Worm (Caenorhabditis elegans): ENCODE measurements around the gene F15B10.3.
A peak's percentile ranks its signal among the peaks of the same experiment; 100 is the strongest.

The F15B10.3 gene

DNA sequence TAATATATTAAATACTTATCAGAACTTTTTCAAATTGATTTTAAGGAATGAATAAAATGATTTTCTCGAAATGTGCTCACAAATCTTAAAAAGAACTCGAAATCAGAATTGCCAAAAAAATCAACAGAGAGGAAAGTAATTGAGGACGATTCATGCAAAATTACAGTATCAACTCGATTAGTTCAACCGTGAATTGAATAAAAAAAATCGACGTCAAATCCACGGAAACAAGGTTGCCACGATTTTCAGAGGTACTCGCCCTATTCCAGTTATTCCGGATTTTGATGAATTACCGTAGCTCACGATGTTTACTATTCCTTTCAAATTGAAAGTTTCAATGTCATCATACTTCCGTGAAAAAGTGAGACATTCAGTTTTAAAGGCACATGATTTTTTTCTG is at the start of gene F15B10.3:
Gene F15B10.3, plus strand, starts transcription at position 301 of the 400 bp plus-strand sequence.
- TF ChIP-seq B0310.2 (tag; optimal IDR thresholded peaks at IDR 0.05) = no peak
- no peak for TF ChIP-seq sea-1 (GFP tag; conservative IDR thresholded peaks at IDR 0.05)
- TF ChIP-seq F13C5.2 (tag; optimal IDR thresholded peaks at IDR 0.05) = no peak
- TF ChIP-seq ets-7 (tag; optimal IDR thresholded peaks at IDR 0.05) = no peak
- no peak for TF ChIP-seq ama-1 (optimal IDR thresholded peaks at IDR 0.05)
- no peak for TF ChIP-seq scrt-1 (GFP tag; IDR thresholded peaks at IDR 0.05)
- TF ChIP-seq pes-1 (GFP tag; IDR thresholded peaks at IDR 0.05) = no peak
- no peak for TF ChIP-seq flt-1 (GFP tag; IDR thresholded peaks at IDR 0.05)
- no peak for TF ChIP-seq aly-1 (tag; optimal IDR thresholded peaks at IDR 0.05)
- TF ChIP-seq hmg-4 (GFP tag; optimal IDR thresholded peaks at IDR 0.05) = no peak
- TF ChIP-seq ceh-36 (tag; optimal IDR thresholded peaks at IDR 0.05) = no peak
- TF ChIP-seq ceh-13 (GFP tag; optimal IDR thresholded peaks at IDR 0.05) = no peak
- TF ChIP-seq hnd-1 (tag; optimal IDR thresholded peaks at IDR 0.05) = no peak
- no peak for TF ChIP-seq hmbx-1 (tag; optimal IDR thresholded peaks at IDR 0.05)
- TF ChIP-seq tbx-11 (GFP tag; IDR thresholded peaks at IDR 0.05) = no peak
- TF ChIP-seq tra-4 (tag; optimal IDR thresholded peaks at IDR 0.05) = no peak

DNA sequence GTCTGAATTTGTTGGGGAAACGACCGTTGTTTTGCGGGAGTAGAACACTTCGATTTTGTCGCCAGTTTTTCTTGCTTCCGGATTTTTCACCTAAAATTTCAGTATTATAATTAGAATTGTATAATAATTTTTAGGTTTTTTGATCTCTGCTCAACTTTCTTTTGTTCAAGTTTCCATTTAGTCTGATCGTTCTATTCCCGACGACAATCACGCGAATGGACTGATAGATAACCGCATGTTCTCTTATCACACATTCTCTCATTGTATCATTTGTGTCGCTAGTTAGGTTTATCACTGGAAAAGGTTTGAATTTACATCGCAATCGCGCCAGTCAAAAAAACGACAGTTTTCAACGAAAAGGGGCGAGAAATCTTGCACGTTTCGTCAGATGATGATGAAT is 47.6 kb upstream of the F15B10.3 start:
- TF ChIP-seq ets-7 (tag; optimal IDR thresholded peaks at IDR 0.05) (no peak), sea-1 (GFP tag; conservative IDR thresholded peaks at IDR 0.05) (no peak), hmbx-1 (tag; optimal IDR thresholded peaks at IDR 0.05) (no peak)

DNA sequence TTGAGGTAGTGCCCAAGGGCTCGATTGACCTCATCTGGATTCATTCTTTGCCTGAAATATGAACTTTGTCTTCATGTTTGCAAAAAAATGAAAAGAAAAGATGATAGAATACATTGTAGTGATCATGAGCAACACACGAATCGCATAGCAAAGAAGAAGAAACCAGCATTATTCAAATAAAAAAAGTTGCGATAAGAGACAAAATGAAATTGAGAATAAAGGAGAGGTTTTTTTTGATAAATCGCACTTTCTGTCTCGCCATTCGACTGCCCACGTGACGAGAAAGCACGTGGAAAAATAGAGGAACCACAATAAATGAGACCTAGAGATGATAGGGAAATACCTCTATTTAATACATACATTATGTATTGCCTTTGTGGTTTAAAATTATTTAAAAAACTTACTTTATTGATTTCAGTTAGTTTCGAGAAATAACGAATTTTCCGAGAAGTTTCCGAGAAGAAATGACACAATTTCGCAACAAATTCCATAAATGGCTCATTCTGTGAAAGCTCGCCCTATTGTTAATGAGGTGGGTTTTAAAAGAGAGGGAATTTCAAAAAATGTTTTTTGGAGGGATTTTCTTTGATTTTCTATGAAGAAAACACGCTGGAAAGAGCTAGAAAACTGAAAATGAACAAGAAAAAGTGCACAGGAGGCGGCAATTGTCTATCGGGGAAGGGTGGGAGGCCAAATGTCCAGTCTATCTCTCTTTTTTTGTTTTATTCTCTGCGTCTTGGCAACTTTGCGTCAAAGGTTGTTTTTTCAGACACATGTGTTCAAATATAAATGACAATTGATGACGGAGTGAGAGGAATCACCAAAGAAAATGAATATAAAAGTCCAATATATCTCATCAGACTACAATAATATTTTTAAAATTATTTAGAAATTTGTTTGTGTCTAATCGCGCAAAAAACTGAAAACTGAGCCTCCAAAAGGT is 46.8 kb upstream of the F15B10.3 start, which contains the start of gene paqr-1:
Gene paqr-1, minus strand, starts transcription at position 51 of the 943 bp plus-strand sequence.
- no peak for TF ChIP-seq ets-7 (tag; optimal IDR thresholded peaks at IDR 0.05)
- TF ChIP-seq F13C5.2 (tag; optimal IDR thresholded peaks at IDR 0.05) = no peak
- no peak for TF ChIP-seq scrt-1 (GFP tag; IDR thresholded peaks at IDR 0.05)
- no peak for TF ChIP-seq ceh-36 (tag; optimal IDR thresholded peaks at IDR 0.05)
- no peak for TF ChIP-seq hnd-1 (tag; optimal IDR thresholded peaks at IDR 0.05)
- no peak for TF ChIP-seq ceh-13 (GFP tag; optimal IDR thresholded peaks at IDR 0.05)
- no peak for TF ChIP-seq aly-1 (tag; optimal IDR thresholded peaks at IDR 0.05)
- TF ChIP-seq B0310.2 (tag; optimal IDR thresholded peaks at IDR 0.05) = no peak
- no peak for TF ChIP-seq hmg-4 (GFP tag; optimal IDR thresholded peaks at IDR 0.05)
- no peak for TF ChIP-seq tbx-37 (GFP tag; conservative IDR thresholded peaks at IDR 0.05)
- TF ChIP-seq flt-1 (GFP tag; IDR thresholded peaks at IDR 0.05) = no peak
- no peak for TF ChIP-seq hmbx-1 (tag; optimal IDR thresholded peaks at IDR 0.05)
- no peak for TF ChIP-seq pes-1 (GFP tag; IDR thresholded peaks at IDR 0.05)
- TF ChIP-seq sea-1 (GFP tag; conservative IDR thresholded peaks at IDR 0.05) = no peak
- TF ChIP-seq tbx-11 (GFP tag; IDR thresholded peaks at IDR 0.05) = no peak
- no peak for TF ChIP-seq ama-1 (optimal IDR thresholded peaks at IDR 0.05)
- TF ChIP-seq tra-4 (tag; optimal IDR thresholded peaks at IDR 0.05) = no peak

DNA sequence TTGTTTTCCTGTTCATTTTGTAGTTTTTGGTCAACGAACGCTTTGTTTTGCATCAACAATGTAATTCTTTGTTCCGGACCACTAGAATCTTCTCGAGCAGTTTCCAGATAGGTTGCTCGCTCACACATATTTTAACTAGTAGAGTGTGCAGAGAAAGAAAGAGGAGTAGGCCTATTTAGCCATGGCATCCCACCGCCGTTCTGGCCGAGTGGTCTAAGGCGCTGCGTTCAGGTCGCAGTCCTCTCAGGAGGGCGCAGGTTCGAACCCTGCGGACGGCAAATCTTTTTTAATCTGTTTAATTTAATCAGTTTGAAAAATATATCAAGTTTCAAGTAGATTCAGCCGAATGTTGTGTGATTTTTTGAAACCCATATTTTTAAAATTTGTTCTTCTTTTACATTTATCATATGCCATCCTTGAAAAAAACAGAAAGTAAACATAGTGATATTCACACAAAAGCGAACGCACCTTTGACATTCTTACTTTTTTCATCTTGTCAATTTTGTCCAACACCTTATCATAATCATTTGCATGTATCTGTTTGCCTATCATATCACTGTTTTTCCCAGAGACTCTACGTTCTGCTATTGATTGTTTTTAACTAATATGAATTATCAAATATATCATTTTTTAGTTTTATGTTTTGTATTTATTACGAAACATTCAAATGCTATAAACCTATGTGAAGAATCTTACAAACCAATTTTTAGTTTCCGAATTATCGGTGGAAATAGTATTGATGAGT is 45.7 kb upstream of the F15B10.3 start, which contains the start of gene try-3:
Gene try-3, plus strand, starts transcription at position 532 of the 745 bp plus-strand sequence.
- TF ChIP-seq ets-7 (tag; optimal IDR thresholded peaks at IDR 0.05) = peak; percentile 66
- peak; percentile 88 for TF ChIP-seq pes-1 (GFP tag; IDR thresholded peaks at IDR 0.05)
- TF ChIP-seq hmg-4 (GFP tag; optimal IDR thresholded peaks at IDR 0.05) = no peak
- TF ChIP-seq F13C5.2 (tag; optimal IDR thresholded peaks at IDR 0.05) = peak; percentile 57
- TF ChIP-seq ama-1 (optimal IDR thresholded peaks at IDR 0.05) = no peak
- TF ChIP-seq ceh-36 (tag; optimal IDR thresholded peaks at IDR 0.05) = peak; percentile 83
- TF ChIP-seq tbx-11 (GFP tag; IDR thresholded peaks at IDR 0.05) = peak; percentile 81
- peak; percentile 80 for TF ChIP-seq scrt-1 (GFP tag; IDR thresholded peaks at IDR 0.05)
- peak; percentile 86 for TF ChIP-seq flt-1 (GFP tag; IDR thresholded peaks at IDR 0.05)
- peak; percentile 49 for TF ChIP-seq tra-4 (tag; optimal IDR thresholded peaks at IDR 0.05)
- TF ChIP-seq B0310.2 (tag; optimal IDR thresholded peaks at IDR 0.05) = peak; percentile 34
- peak; percentile 75 for TF ChIP-seq tbx-37 (GFP tag; conservative IDR thresholded peaks at IDR 0.05)
- TF ChIP-seq hmbx-1 (tag; optimal IDR thresholded peaks at IDR 0.05) = no peak
- TF ChIP-seq aly-1 (tag; optimal IDR thresholded peaks at IDR 0.05) = peak; percentile 71
- TF ChIP-seq hnd-1 (tag; optimal IDR thresholded peaks at IDR 0.05) = peak; percentile 46
- peak; percentile 67 for TF ChIP-seq ceh-13 (GFP tag; optimal IDR thresholded peaks at IDR 0.05)
- TF ChIP-seq sea-1 (GFP tag; conservative IDR thresholded peaks at IDR 0.05) = peak; percentile 87

DNA sequence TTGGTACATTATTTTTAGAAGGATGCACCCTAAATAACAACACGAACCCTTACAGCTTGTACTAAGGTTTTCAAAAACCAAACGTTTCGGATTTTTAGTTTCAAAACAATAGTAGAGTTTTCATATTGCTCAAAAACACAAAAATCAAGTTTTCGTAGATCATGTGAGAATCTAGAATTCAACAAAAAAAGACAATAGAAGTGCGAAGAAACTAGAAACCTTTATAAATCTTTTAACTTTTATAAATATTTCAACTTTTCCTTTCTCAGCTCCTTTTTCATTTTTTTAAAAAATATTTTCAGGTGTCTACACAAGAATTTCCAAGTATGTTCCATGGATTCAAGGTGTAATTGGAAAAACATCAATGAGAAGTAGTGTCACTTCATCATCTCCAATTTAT is 42.0 kb upstream of the F15B10.3 start, which contains the start of gene best-9:
Gene best-9, plus strand, starts transcription at position 301 of the 400 bp plus-strand sequence.
- TF ChIP-seq tra-4 (tag; optimal IDR thresholded peaks at IDR 0.05) (no peak), pes-1 (GFP tag; IDR thresholded peaks at IDR 0.05) (no peak), ceh-36 (tag; optimal IDR thresholded peaks at IDR 0.05) (no peak), flt-1 (GFP tag; IDR thresholded peaks at IDR 0.05) (no peak), B0310.2 (tag; optimal IDR thresholded peaks at IDR 0.05) (no peak), hmbx-1 (tag; optimal IDR thresholded peaks at IDR 0.05) (no peak), F13C5.2 (tag; optimal IDR thresholded peaks at IDR 0.05) (no peak), tbx-11 (GFP tag; IDR thresholded peaks at IDR 0.05) (no peak), aly-1 (tag; optimal IDR thresholded peaks at IDR 0.05) (no peak), sea-1 (GFP tag; conservative IDR thresholded peaks at IDR 0.05) (no peak), tbx-37 (GFP tag; conservative IDR thresholded peaks at IDR 0.05) (no peak), hmg-4 (GFP tag; optimal IDR thresholded peaks at IDR 0.05) (no peak), hnd-1 (tag; optimal IDR thresholded peaks at IDR 0.05) (no peak), ceh-13 (GFP tag; optimal IDR thresholded peaks at IDR 0.05) (no peak), ama-1 (optimal IDR thresholded peaks at IDR 0.05) (no peak), scrt-1 (GFP tag; IDR thresholded peaks at IDR 0.05) (no peak)

DNA sequence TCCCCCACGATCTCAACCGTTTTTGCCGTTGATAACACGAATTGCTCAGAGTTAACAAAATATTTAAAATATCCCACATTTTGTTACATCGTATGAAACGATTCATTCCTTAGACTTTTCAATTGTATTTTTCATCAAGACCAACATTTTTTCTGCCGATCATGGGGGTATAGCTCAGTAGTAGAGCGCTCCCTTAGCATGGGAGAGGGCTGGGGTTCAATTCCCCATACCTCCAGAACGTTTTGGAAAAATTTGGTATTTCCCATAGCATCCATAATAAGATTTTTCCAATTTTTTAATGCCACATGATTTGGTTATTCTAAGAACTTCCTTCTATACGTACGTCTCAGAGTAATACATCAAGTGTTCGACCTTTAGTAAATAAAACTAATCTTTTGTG is 40.4 kb upstream of the F15B10.3 start:
- TF ChIP-seq hmbx-1 (tag; optimal IDR thresholded peaks at IDR 0.05) = no peak
- TF ChIP-seq ets-7 (tag; optimal IDR thresholded peaks at IDR 0.05) = no peak
- no peak for TF ChIP-seq sea-1 (GFP tag; conservative IDR thresholded peaks at IDR 0.05)
- TF ChIP-seq pes-1 (GFP tag; IDR thresholded peaks at IDR 0.05) = no peak
- no peak for TF ChIP-seq F13C5.2 (tag; optimal IDR thresholded peaks at IDR 0.05)
- TF ChIP-seq B0310.2 (tag; optimal IDR thresholded peaks at IDR 0.05) = no peak
- no peak for TF ChIP-seq ama-1 (optimal IDR thresholded peaks at IDR 0.05)
- TF ChIP-seq aly-1 (tag; optimal IDR thresholded peaks at IDR 0.05) = no peak
- TF ChIP-seq flt-1 (GFP tag; IDR thresholded peaks at IDR 0.05) = no peak
- TF ChIP-seq ceh-13 (GFP tag; optimal IDR thresholded peaks at IDR 0.05) = no peak
- TF ChIP-seq hnd-1 (tag; optimal IDR thresholded peaks at IDR 0.05) = no peak
- no peak for TF ChIP-seq tbx-11 (GFP tag; IDR thresholded peaks at IDR 0.05)
- TF ChIP-seq tbx-37 (GFP tag; conservative IDR thresholded peaks at IDR 0.05) = no peak
- TF ChIP-seq ceh-36 (tag; optimal IDR thresholded peaks at IDR 0.05) = no peak
- TF ChIP-seq scrt-1 (GFP tag; IDR thresholded peaks at IDR 0.05) = no peak

Measured in whole organism, early embryonic.